Fruit fly (Drosophila melanogaster) ovary, adult (tissue): ENCODE measurements around the gene Dred.

Source experiments
- CG17801 ChIP-seq: fragments of 200-800 bp; optimal IDR thresholded peaks from 2 replicates; lab custom pipeline; 2019; ENCODE audit warnings: missing biosample characterization, mild to moderate bottlenecking, missing genetic modification characterization, moderate library complexity; ENCODE audit not compliant: partially characterized antibody

Dred gene

DNA sequence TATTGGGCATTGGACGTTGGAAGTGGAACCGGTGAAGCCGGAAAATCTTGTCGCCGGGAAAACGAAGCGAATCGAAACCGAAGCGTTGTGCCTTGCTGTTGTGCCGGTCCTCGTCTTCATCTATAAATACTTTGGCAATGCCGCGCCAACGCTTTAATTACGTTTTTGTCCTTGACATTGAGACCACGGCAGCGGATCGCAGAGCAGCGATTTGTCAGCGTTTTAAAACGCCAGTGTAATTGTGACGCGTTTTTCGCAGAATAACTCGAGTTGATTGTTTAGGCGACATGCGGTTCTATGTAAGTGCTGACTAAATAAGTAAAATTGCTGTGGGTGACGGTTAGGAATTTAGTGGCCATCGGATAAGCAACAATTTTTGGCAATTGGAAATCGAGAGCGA is 22.9 kb downstream of the Dred start:
- no peak for TF ChIP-seq CG17801 (GFP tag; lab: Kevin White, UChicago)

DNA sequence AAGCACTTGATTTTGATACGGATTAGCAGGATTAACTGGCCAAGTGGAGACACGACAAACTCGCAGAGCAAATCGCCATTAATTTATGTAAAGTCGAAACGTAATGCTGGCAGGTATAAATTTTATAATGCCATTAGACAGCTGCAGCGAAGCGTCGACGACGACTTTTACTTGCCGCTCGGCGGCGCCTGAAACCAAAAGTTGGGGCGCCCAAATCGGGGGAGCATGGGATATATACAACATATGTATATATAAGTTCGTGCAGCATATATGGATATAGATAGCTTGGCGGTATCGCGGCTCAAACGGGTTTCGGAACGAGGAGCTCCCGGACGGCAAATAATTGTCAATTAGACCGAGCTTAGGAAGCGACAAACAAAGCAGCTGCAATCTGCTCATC is 23.4 kb downstream of the Dred start, which contains the start of gene Cpr76Bc:
Gene Cpr76Bc, plus strand, starts transcription at position 301 of the 400 bp plus-strand sequence.
- no peak for TF ChIP-seq CG17801 (GFP tag; lab: Kevin White, UChicago)

DNA sequence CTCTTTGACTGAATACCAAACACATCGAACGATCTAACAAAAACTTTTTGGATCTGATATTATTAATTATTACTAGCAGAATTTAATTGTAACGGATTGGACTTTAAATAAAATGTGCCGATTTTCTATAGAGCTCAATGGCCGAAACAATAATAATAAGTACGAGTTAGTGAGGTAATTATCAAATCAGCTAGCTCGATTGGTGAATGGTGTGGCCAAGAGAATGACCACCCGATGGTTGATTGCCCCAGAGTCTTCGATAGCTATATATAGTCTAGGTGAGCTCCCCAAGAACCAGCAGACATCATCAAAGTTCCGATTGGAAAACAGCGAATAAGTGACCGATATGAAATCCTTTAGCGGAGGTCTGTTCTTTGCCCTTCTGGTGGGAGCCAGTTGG is 24.7 kb downstream of the Dred start, which contains the start of gene Cpr76Bb:
Gene Cpr76Bb, plus strand, starts transcription at position 301 of the 400 bp plus-strand sequence.
- TF ChIP-seq CG17801 (GFP tag; lab: Kevin White, UChicago): no peak

DNA sequence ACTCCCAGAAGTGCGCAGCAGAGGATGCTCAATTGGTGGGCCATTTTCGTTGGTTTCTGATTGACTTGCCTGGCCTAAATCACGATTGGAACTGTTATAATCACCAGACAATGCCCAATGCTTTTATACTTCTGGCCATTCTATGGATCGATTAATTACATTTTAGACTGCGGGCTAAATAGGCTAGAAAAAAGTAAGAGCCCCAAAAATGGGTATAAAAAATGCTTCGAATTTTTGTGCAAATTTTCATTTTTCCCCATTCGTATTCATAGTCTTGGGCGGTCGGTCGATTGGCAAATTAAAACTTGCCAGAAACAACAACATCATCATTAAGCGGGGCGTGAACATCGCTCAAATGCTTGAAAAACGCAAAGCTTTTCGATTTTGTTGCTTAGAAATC is 25.8 kb downstream of the Dred start, which contains the start of gene Cpr76Ba:
Gene Cpr76Ba, minus strand, starts transcription at position 101 of the 400 bp plus-strand sequence.
- no peak for TF ChIP-seq CG17801 (GFP tag; lab: Kevin White, UChicago)

DNA sequence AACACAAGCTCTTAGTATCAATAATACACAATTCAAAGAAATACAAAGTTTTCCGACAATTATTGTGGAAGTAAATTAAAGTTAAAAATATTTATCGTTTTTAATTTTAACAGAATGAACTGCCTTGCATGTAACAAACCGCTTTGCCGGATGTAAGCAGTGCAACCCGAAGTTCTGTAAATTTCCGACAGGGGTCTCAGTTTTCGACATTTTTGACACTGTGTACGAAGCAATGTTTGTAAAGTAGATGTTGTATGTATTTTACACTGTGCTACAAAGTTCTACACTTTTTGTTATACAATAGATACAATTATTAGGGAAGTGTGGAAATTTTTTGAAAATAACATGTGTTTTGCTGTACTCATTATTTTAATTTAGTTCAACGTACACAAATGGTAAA is 27.5 kb downstream of the Dred start:
- TF ChIP-seq CG17801 (GFP tag; lab: Kevin White, UChicago): no peak

DNA sequence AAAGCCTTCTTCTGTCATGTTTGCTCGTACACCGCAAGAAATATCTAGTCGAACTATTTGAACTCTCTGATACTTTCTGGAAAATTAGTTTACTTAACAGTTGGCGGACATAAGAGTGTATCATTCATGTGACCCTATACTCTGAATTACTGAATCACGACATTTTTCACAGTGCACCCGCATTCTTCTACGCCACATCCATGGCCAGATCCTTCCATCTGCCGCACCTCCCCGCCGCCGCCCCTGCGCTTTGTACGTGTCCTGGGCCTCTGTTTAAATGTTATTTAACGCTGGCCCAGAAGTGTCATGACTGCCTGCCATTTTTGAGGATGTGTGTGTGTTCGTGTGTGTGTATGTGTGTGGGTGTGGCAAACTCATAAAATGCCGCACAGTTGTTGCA is 31.3 kb downstream of the Dred start:
- TF ChIP-seq CG17801 (GFP tag; lab: Kevin White, UChicago): no peak

DNA sequence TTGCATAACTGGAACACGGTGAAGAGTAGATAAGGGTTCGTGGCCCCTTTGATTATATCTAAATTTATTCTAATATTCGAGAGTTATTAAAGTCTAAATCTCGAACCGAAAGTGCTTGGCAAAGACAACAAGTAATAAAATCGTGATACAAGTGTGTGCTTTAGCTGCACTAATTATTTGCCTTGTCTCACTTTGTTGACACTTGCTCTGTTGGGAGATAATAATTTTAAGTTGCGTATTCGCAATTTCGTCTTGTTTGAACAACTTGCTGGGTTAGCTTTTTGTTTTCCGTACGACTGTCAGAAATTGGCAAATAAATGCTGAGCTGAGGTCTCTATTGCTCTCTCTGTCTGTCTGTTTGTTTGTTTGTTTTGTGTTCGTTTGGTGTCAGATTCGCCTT is 39.3 kb downstream of the Dred start:
- no peak for TF ChIP-seq CG17801 (GFP tag; lab: Kevin White, UChicago)

DNA sequence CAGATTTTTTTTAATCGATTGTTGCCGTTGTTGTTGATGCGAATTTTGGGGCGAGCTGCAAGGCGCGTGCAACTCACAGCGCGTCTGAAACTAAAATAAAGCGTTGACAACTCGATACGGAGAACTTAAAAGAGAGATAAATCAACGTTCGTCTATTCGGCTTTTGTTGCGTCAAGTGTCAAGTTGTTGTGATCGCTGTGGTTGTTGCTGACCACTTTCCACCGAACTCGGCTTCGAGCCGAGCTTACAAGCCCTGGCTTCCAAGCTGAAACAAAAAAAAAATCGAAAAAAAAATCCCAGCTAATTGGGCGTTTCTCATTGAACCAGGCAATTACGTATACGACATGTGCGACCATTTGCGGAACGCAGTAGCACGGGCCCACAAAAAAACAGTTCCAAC is 40.2 kb downstream of the Dred start, which contains the start of gene CG9452:
Gene CG9452, minus strand, starts transcription at position 101 of the 400 bp plus-strand sequence.
- TF ChIP-seq CG17801 (GFP tag; lab: Kevin White, UChicago): no peak

DNA sequence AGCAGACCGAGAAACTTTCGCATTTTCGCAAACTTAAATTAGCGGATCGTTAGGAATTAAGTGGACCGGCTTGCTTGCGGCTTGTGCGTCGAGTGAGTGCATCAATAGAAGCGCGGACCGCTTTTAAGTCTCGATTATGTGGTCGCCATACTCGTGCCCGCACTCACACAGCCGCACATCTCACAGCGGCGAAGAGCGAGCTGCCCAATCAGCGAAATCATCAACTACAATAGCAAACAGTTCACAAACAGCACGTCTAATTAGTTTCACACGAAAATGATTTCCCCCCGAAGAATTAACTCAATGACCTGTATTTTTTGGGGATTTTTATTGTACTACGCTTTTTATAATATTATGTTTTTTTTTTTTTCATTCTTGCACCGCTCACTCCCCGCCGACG is 43.3 kb downstream of the Dred start, which contains the start of gene CG9451:
Gene CG9451, minus strand, starts transcription at position 101 of the 400 bp plus-strand sequence.
- TF ChIP-seq CG17801 (GFP tag; lab: Kevin White, UChicago): no peak

DNA sequence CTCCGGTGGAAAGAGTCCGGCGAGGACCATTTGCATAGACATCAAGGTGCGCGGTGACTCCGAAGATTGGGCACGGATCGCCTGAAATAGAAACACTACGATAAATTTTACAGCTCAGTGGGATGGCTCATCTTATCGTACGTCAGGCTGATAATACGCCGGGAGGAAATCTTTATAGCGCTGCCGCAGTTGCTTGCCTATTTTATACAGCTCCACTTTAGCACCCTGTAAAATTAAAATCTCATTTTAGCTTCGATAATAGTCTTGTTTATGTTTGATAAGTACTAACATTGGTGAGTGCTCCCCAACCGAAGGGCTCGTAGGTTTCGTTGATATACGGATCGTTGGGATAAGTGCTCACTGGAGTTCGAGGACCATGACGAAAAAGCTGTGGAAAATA is 44.7 kb downstream of the Dred start:
- TF ChIP-seq CG17801 (GFP tag; lab: Kevin White, UChicago): no peak

DNA sequence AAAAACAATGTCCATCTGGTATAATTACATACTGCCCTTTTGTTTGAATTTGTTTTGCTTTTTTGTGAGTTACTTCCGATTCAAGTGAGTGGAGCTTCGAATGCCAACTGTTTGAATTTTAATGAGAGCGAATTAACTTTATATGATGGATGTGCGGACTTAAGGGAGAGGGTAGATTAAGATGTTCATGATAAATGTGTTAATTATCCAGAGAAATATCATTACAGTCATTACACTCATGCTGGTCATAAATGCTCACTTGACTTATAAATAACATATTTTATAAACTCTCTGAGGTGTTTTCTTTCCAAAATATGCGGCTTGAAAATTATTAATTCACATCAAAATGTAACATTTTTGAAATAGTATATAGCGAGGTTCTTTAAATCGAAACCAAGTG is 46.4 kb downstream of the Dred start, which contains the start of gene CG9449:
Gene CG9449, minus strand, starts transcription at position 101 of the 400 bp plus-strand sequence.
- TF ChIP-seq CG17801 (GFP tag; lab: Kevin White, UChicago): no peak

DNA sequence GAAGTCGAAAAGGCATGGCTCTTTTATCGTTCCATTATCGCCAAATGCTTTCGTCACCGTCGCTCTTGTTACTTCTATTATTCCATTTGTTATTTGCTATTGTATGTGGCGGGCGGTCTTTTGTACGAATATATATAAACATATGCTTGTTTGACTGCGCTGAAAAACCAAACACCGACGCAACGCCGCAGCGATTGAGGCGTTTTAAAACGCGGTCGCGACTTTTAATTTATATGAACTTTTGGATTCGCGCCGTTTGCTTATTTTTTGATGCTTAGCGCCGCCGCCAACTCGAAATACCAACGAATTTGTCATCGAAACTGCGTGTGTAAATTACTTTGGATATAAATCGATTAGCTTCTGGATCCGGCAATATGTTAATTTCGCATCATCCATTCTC is 46.9 kb downstream of the Dred start:
- TF ChIP-seq CG17801 (GFP tag; lab: Kevin White, UChicago): no peak

DNA sequence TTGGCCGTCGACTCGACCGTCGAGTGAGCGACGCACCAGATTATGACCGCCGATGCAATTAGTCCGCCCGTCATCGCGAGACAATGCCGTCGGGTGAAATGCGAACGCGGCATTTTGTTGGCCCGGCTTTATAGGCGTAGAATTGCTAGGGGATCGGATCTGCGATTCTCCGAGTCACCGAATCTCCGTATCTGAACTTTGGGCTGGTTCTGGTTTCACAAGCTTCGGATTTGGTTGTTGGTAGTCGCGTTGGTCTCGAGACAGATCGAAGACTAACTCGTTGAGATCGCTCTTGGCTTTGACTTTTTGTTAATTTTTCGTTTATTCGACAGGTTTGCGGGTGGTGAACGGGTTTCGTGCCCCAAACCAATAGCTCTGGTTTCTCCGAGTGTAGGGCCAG is 47.4 kb downstream of the Dred start:
- TF ChIP-seq CG17801 (GFP tag; lab: Kevin White, UChicago): no peak

DNA sequence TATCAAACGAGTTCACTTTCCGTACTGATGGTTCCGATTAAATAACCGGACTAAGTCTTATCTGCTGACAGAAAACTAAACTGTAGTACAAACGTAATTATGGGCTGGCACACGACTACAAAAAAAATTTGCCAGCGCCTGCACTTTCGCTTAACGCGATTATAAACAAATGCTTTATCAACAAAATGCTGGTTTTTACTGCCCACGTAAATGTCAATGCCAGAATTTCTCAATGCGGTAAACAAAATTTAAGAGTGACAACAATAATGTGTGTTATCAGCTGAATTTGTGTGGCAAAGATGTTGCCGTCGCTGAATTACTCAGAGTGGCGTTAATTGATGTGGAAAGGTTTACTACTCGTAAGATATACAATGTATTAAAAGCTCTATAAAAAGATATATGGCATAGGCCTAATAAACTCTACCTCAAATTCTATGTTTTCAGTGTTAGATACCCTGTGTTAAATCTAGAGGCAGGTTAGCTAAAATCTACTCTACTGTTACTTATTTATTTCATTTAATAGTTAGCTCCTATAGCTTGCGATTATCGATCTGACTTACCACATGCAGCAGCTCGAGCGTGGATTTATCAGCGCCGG is 47.9 kb downstream of the Dred start:
- TF ChIP-seq CG17801 (GFP tag; lab: Kevin White, UChicago): peak; percentile 43

DNA sequence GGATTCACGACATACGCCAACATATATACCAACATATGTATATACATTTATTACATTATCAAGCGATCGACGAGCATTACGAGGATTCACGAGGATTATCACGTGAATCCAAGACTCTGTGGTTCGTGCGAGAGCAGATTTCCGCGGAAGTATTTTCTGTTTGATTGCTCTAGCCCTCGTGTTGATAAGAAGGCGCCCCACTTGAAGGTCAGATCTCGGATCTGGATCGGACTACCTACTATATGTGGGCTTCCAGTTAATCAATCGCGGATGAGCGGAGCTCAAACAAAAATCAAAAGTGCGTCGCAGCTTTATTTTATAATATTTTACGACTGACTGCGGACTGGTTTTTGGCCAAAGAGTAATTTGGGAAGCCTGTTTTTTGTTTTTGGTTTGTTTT is 49.1 kb downstream of the Dred start:
- no peak for TF ChIP-seq CG17801 (GFP tag; lab: Kevin White, UChicago)
